Fruit fly (Drosophila melanogaster) whole organism, embryonic: ENCODE results near the gene CG14111.
A peak's percentile ranks its signal among the peaks of the same experiment; 100 is the strongest.

Experiments
- Abd-B ChIP-seq: fragments of 200-800 bp; sonication (Bioruptor generic); optimal IDR thresholded peaks from 2 replicates; lab custom pipeline; 2018; ENCODE audit warnings: missing biosample characterization, mild to moderate bottlenecking, missing genetic modification characterization, moderate library complexity
- Asciz ChIP-seq: fragments of 200-800 bp; sonication (Bioruptor generic); optimal IDR thresholded peaks from 2 replicates; lab custom pipeline; 2017; ENCODE audit warnings: missing biosample characterization, mild to moderate bottlenecking, missing genetic modification characterization, missing genetic modification reagents
- Atf-2 ChIP-seq: fragments of 200-800 bp; sonication (Bioruptor generic); optimal IDR thresholded peaks from 2 replicates; lab custom pipeline; 2016; ENCODE audit warnings: missing biosample characterization, missing genetic modification characterization
- BEAF-32 ChIP-seq: fragments of 200-800 bp; sonication (Bioruptor generic); optimal IDR thresholded peaks from 3 replicates; lab custom pipeline; 2017; ENCODE audit warnings: missing biosample characterization, missing genetic modification characterization, mild to moderate bottlenecking, moderate library complexity, missing genetic modification reagents
- Bdp1 ChIP-seq: fragments of 200-800 bp; sonication (Bioruptor generic); optimal IDR thresholded peaks from 3 replicates; lab custom pipeline; 2016; ENCODE audit warnings: missing biosample characterization, missing genetic modification characterization
- CG10147 ChIP-seq: fragments of 200-800 bp; sonication (Bioruptor generic); optimal IDR thresholded peaks from 2 replicates; lab custom pipeline; 2019; ENCODE audit warnings: missing biosample characterization, mild to moderate bottlenecking, missing genetic modification characterization, moderate library complexity
- CG10543 ChIP-seq: fragments of 200-800 bp; sonication (Bioruptor generic); optimal IDR thresholded peaks from 3 replicates; lab custom pipeline; 2017; ENCODE audit warnings: missing biosample characterization, mild to moderate bottlenecking, missing genetic modification characterization, moderate library complexity
- CG11247 ChIP-seq: fragments of 200-800 bp; sonication (Bioruptor generic); IDR thresholded peaks from 2 replicates; pipeline ENCODE4 v1.3.6; 2022; ENCODE audit warnings: missing biosample characterization, missing genetic modification characterization
- CG12155 ChIP-seq: fragments of 200-800 bp; sonication (Bioruptor generic); optimal IDR thresholded peaks from 3 replicates; lab custom pipeline; 2016; ENCODE audit warnings: missing biosample characterization, missing genetic modification characterization
- CG17359 ChIP-seq: fragments of 200-800 bp; sonication (Bioruptor generic); optimal IDR thresholded peaks from 3 replicates; lab custom pipeline; 2018; ENCODE audit warnings: missing biosample characterization, mild to moderate bottlenecking, missing genetic modification characterization, moderate library complexity
- CG17568 ChIP-seq: fragments of 200-800 bp; sonication (Bioruptor generic); optimal IDR thresholded peaks from 2 replicates; lab custom pipeline; 2018; ENCODE audit warnings: missing biosample characterization, mild to moderate bottlenecking, missing genetic modification characterization, moderate library complexity
- CG18011 ChIP-seq: fragments of 200-800 bp; sonication (Bioruptor generic); optimal IDR thresholded peaks from 2 replicates; lab custom pipeline; 2017; ENCODE audit warnings: missing biosample characterization, missing genetic modification characterization, mild to moderate bottlenecking, moderate library complexity, missing genotype
- CG18599 ChIP-seq: fragments of 200-800 bp; sonication (Bioruptor generic); optimal IDR thresholded peaks from 3 replicates; lab custom pipeline; 2017; ENCODE audit warnings: missing biosample characterization, missing genetic modification characterization, mild to moderate bottlenecking, moderate library complexity, missing genetic modification reagents
- CG3281 ChIP-seq: fragments of 200-800 bp; sonication (Bioruptor generic); optimal IDR thresholded peaks from 3 replicates; lab custom pipeline; 2017; ENCODE audit warnings: missing biosample characterization, mild to moderate bottlenecking, missing genetic modification characterization
- CG3847 ChIP-seq: fragments of 200-800 bp; sonication (Bioruptor generic); IDR thresholded peaks from 2 replicates; pipeline ENCODE4 v1.3.6; 2022; ENCODE audit warnings: missing biosample characterization, missing genetic modification characterization
- CG4282 ChIP-seq: fragments of 200-800 bp; sonication (Bioruptor generic); optimal IDR thresholded peaks from 2 replicates; lab custom pipeline; 2016; ENCODE audit warnings: missing biosample characterization, missing genetic modification characterization
- CG43689 ChIP-seq: fragments of 200-800 bp; sonication (Bioruptor generic); IDR thresholded peaks from 2 replicates; pipeline ENCODE4 v1.3.6; 2022; ENCODE audit warnings: missing biosample characterization, missing genetic modification characterization
- CG6272 ChIP-seq: fragments of 200-800 bp; sonication (Bioruptor generic); IDR thresholded peaks from 2 replicates; pipeline ENCODE4 v1.3.6; 2022; ENCODE audit warnings: missing biosample characterization, missing genetic modification characterization
- CG6683 ChIP-seq: fragments of 200-800 bp; sonication (Bioruptor generic); optimal IDR thresholded peaks from 2 replicates; lab custom pipeline; 2017; ENCODE audit warnings: missing biosample characterization, mild to moderate bottlenecking, missing genetic modification characterization, missing genetic modification reagents
- CG7987 ChIP-seq: fragments of 200-800 bp; sonication (Bioruptor generic); optimal IDR thresholded peaks from 2 replicates; lab custom pipeline; 2018; ENCODE audit warnings: missing biosample characterization, mild to moderate bottlenecking, missing genetic modification characterization, moderate library complexity
- CG9609 ChIP-seq: fragments of 200-800 bp; sonication (Bioruptor generic); optimal IDR thresholded peaks from 3 replicates; lab custom pipeline; 2016; ENCODE audit warnings: missing biosample characterization, missing genetic modification characterization
- D ChIP-seq, 2 experiments: fragments of 200-800 bp in 1 of 2; fragments of >200 bp in 1 of 2; sonication (Bioruptor generic) in 1 of 2; optimal IDR thresholded peaks; 2 replicates in 1 of 2; 3 replicates in 1 of 2; lab custom pipeline; 2017; ENCODE audit warnings: mild to moderate bottlenecking in 1 of 2, missing biosample characterization in 1 of 2, missing genetic modification characterization in 1 of 2, missing genetic modification reagents in 1 of 2
- D19B ChIP-seq: fragments of 200-800 bp; sonication (Bioruptor generic); optimal IDR thresholded peaks from 2 replicates; lab custom pipeline; 2017; ENCODE audit warnings: missing biosample characterization, mild to moderate bottlenecking, missing genetic modification characterization
- Dref ChIP-seq: fragments of 200-800 bp; sonication (Bioruptor generic); IDR thresholded peaks from 2 replicates; pipeline ENCODE4 v1.3.6; 2022; ENCODE audit warnings: missing biosample characterization, missing genetic modification characterization
- Fer2 ChIP-seq: fragments of 200-800 bp; sonication (Bioruptor generic); optimal IDR thresholded peaks from 2 replicates; lab custom pipeline; 2018; ENCODE audit warnings: missing biosample characterization, mild to moderate bottlenecking, missing genetic modification characterization, moderate library complexity
- H15 ChIP-seq: fragments of 200-800 bp; sonication (Bioruptor generic); IDR thresholded peaks from 3 replicates; pipeline ENCODE4 v1.3.6; 2022; ENCODE audit warnings: missing biosample characterization, missing genetic modification characterization
- HLH3B ChIP-seq: fragments of 200-800 bp; sonication (Bioruptor generic); IDR thresholded peaks from 2 replicates; pipeline ENCODE4 v1.3.6; 2022; ENCODE audit warnings: missing biosample characterization, missing genetic modification characterization
- HmgD ChIP-seq: fragments of 200-800 bp; sonication (Bioruptor generic); optimal IDR thresholded peaks from 3 replicates; lab custom pipeline; 2016; ENCODE audit warnings: missing biosample characterization, missing genetic modification characterization
- Lhr ChIP-seq: fragments of 200-800 bp; sonication (Bioruptor generic); optimal IDR thresholded peaks from 3 replicates; lab custom pipeline; 2017; ENCODE audit warnings: mild to moderate bottlenecking, missing biosample characterization, missing genetic modification reagents, missing genetic modification characterization
- Mad ChIP-seq: fragments of 200-800 bp; sonication (Bioruptor generic); optimal IDR thresholded peaks from 2 replicates; lab custom pipeline; 2016; ENCODE audit warnings: missing biosample characterization, missing genetic modification characterization
- Pdp1 ChIP-seq, 2 experiments: fragments of 200-800 bp; sonication (Bioruptor generic); optimal IDR thresholded peaks; 3 replicates each; lab custom pipeline; 2016; ENCODE audit warnings: missing biosample characterization in 2 of 2, missing genetic modification characterization in 2 of 2, mild to moderate bottlenecking in 1 of 2, moderate library complexity in 1 of 2
- Scr ChIP-seq: fragments of 200-800 bp; sonication (Bioruptor generic); IDR thresholded peaks from 2 replicates; pipeline ENCODE4 v1.3.6; 2022; ENCODE audit warnings: missing biosample characterization, missing genetic modification characterization; ENCODE audit not compliant: partially characterized antibody
- Six4 ChIP-seq: fragments of 200-800 bp; sonication (Bioruptor generic); optimal IDR thresholded peaks from 2 replicates; lab custom pipeline; 2016; ENCODE audit warnings: missing biosample characterization, missing genetic modification characterization
- Sry-δ ChIP-seq: fragments of 200-800 bp; sonication (Bioruptor generic); optimal IDR thresholded peaks from 2 replicates; lab custom pipeline; 2016; ENCODE audit warnings: missing biosample characterization, missing genetic modification characterization
- TFAM ChIP-seq: fragments of 200-800 bp; sonication (Bioruptor generic); optimal IDR thresholded peaks from 2 replicates; lab custom pipeline; 2017; ENCODE audit warnings: missing biosample characterization, missing genetic modification characterization, inconsistent platforms
- bigmax ChIP-seq: fragments of 200-800 bp; sonication (Bioruptor generic); optimal IDR thresholded peaks from 2 replicates; lab custom pipeline; 2018; ENCODE audit warnings: missing biosample characterization, mild to moderate bottlenecking, missing genetic modification characterization
- cad ChIP-seq: fragments of >200 bp; optimal IDR thresholded peaks from 2 replicates; lab custom pipeline; 2017; ENCODE audit warnings: missing biosample characterization, missing genetic modification characterization
- chn ChIP-seq: fragments of 200-800 bp; sonication (Bioruptor generic); optimal IDR thresholded peaks from 2 replicates; lab custom pipeline; 2016; ENCODE audit warnings: missing biosample characterization, missing genetic modification characterization
- dm ChIP-seq: fragments of 200-800 bp; sonication (Bioruptor generic); optimal IDR thresholded peaks from 3 replicates; lab custom pipeline; 2016; ENCODE audit warnings: missing biosample characterization, missing genetic modification characterization
- fd64A ChIP-seq: fragments of 200-800 bp; sonication (Bioruptor generic); optimal IDR thresholded peaks from 3 replicates; lab custom pipeline; 2018; ENCODE audit warnings: missing biosample characterization, mild to moderate bottlenecking, missing genetic modification characterization
- gce ChIP-seq: fragments of 200-800 bp; sonication (Bioruptor generic); IDR thresholded peaks from 3 replicates; pipeline ENCODE4 v1.3.6; 2022; ENCODE audit warnings: missing biosample characterization, missing genetic modification characterization
- nerfin-2 ChIP-seq: fragments of 200-800 bp; sonication (Bioruptor generic); IDR thresholded peaks from 2 replicates; pipeline ENCODE4 v1.3.6; 2022; ENCODE audit warnings: missing biosample characterization, missing genetic modification characterization; ENCODE audit not compliant: partially characterized antibody
- pho ChIP-seq: fragments of 200-800 bp; sonication (Bioruptor generic); optimal IDR thresholded peaks from 2 replicates; lab custom pipeline; 2016; ENCODE audit warnings: missing biosample characterization, missing genetic modification characterization
- ranshi ChIP-seq: fragments of 200-800 bp; sonication (Bioruptor generic); IDR thresholded peaks from 2 replicates; pipeline ENCODE4 v1.3.6; 2022; ENCODE audit warnings: missing biosample characterization, missing genetic modification characterization
- repo ChIP-seq: fragments of 200-800 bp; sonication (Bioruptor generic); optimal IDR thresholded peaks from 2 replicates; lab custom pipeline; 2016; ENCODE audit warnings: missing biosample characterization, missing genetic modification characterization
- shn ChIP-seq: fragments of 200-800 bp; sonication (Bioruptor generic); optimal IDR thresholded peaks from 3 replicates; lab custom pipeline; 2016; ENCODE audit warnings: missing biosample characterization, missing genetic modification characterization
- so ChIP-seq: fragments of 200-800 bp; sonication (Bioruptor generic); IDR thresholded peaks from 3 replicates; pipeline ENCODE4 v1.3.6; 2022; ENCODE audit warnings: missing biosample characterization, missing genetic modification characterization
- tll ChIP-seq, 2 experiments: fragments of 200-800 bp in 1 of 2; fragments of >200 bp in 1 of 2; sonication (Bioruptor generic) in 1 of 2; optimal IDR thresholded peaks; 2 replicates each; lab custom pipeline; 2017 to 2019; ENCODE audit warnings: missing biosample characterization in 2 of 2, missing genetic modification characterization in 2 of 2, mild to moderate bottlenecking in 1 of 2, moderate library complexity in 1 of 2
- tx ChIP-seq: fragments of 200-800 bp; sonication (Bioruptor generic); optimal IDR thresholded peaks from 2 replicates; lab custom pipeline; 2016; ENCODE audit warnings: missing biosample characterization, missing genetic modification characterization
- vnd ChIP-seq: fragments of 200-800 bp; sonication (Bioruptor generic); IDR thresholded peaks from 3 replicates; pipeline ENCODE4 v1.3.6; 2022; ENCODE audit warnings: missing biosample characterization, missing genetic modification characterization; ENCODE audit not compliant: partially characterized antibody
- vvl ChIP-seq: fragments of 200-800 bp; sonication (Bioruptor generic); IDR thresholded peaks from 2 replicates; pipeline ENCODE4 v1.3.6; 2022; ENCODE audit warnings: missing biosample characterization, missing genetic modification characterization

CG14111 gene

DNA sequence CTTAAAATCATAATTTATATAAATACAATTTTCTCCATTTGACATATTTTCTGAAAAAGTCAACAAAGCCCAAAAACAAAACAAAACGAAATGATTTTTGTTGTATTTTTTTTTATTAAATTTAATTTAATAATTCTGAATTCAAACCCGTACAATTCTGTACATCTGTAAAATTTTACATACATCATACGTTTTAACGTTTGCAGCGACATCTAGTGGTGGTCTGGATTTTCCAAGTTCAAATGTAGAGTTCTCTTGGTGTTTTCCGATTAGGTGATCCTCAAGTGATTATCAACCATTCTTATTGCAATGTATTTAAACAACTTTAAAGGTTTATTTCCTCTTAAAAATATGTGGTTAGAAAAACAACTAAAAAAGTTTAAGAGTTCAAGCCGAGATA, 33.2 kb downstream of the CG14111 start (continued):
- TF ChIP-seq vvl (GFP tag; lab: Robert Waterston, UW) = peak; percentile 37
- peak; percentile 13 for TF ChIP-seq chn
- no peak for TF ChIP-seq pho (GFP tag; lab: Kevin White, UChicago)
- no peak for TF ChIP-seq Scr (GFP tag; lab: Robert Waterston, UW)
- TF ChIP-seq cad (GFP tag; lab: Kevin White, UChicago) = no peak
- TF ChIP-seq Asciz (GFP tag; lab: Kevin White, UChicago) = no peak
- no peak for TF ChIP-seq CG3847 (GFP tag; lab: Robert Waterston, UW)
- TF ChIP-seq CG43689 = no peak
- TF ChIP-seq CG18599 (GFP tag; lab: Kevin White, UChicago) = no peak
- no peak for TF ChIP-seq repo (GFP tag; lab: Kevin White, UChicago)
- no peak for TF ChIP-seq shn (GFP tag; lab: Kevin White, UChicago)
- no peak for TF ChIP-seq bigmax
- no peak for TF ChIP-seq CG17568
- TF ChIP-seq D19B = no peak
- TF ChIP-seq H15 (GFP tag; lab: Robert Waterston, UW) = 0 out of 3 replicates have a peak, but pooled peaks have one; percentile 9
- TF ChIP-seq tll (GFP tag; optimal IDR thresholded peaks at IDR 0.05; lab: Kevin White, UChicago) = no peak
- peak; percentile 7 for TF ChIP-seq Sry-δ (GFP tag; lab: Kevin White, UChicago)
- no peak for TF ChIP-seq so
- TF ChIP-seq Mad = peak; percentile 14
- TF ChIP-seq gce (GFP tag; lab: Robert Waterston, UW) = no peak
- TF ChIP-seq CG12155 (GFP tag; lab: Kevin White, UChicago) = no peak
- TF ChIP-seq CG9609 (GFP tag; lab: Kevin White, UChicago) = no peak
- TF ChIP-seq CG6272 (GFP tag; lab: Robert Waterston, UW) = no peak
- TF ChIP-seq Bdp1 = no peak
- TF ChIP-seq CG17359 (tag; lab: Kevin White, UChicago) = peak; percentile 54
- no peak for TF ChIP-seq CG10543 (GFP tag; lab: Kevin White, UChicago)
- TF ChIP-seq CG6683 (GFP tag; lab: Kevin White, UChicago) = no peak
- no peak for TF ChIP-seq CG3281 (GFP tag; lab: Kevin White, UChicago)
- TF ChIP-seq vnd (GFP tag; lab: Robert Waterston, UW) = no peak
- TF ChIP-seq BEAF-32 = no peak
- TF ChIP-seq Fer2 (tag; lab: Kevin White, UChicago) = no peak
- peak; percentile 13; the same call in 1 of the 2 replicates for TF ChIP-seq HLH3B (GFP tag; lab: Robert Waterston, UW)
- TF ChIP-seq CG4282 (GFP tag; lab: Kevin White, UChicago) = no peak
- TF ChIP-seq tx = no peak
- no peak for TF ChIP-seq CG18011
- no peak for TF ChIP-seq dm (GFP tag; lab: Kevin White, UChicago)
- no peak for TF ChIP-seq Six4 (GFP tag; lab: Kevin White, UChicago)
- TF ChIP-seq Dref = no peak
- no peak for TF ChIP-seq D (optimal IDR thresholded peaks at IDR 0.05; lab: Kevin White, UChicago)
- no peak for TF ChIP-seq D (GFP tag; optimal IDR thresholded peaks at IDR 0.05; lab: Kevin White, UChicago)
- peak; percentile 33 to 47 for TF ChIP-seq Pdp1 (GFP tag; optimal IDR thresholded peaks at IDR 0.05; lab: Kevin White, UChicago)
- TF ChIP-seq TFAM (GFP tag; lab: Kevin White, UChicago) = no peak
- TF ChIP-seq HmgD (GFP tag; lab: Kevin White, UChicago) = no peak
- TF ChIP-seq nerfin-2 (GFP tag; lab: Robert Waterston, UW) = no peak
- TF ChIP-seq Abd-B (GFP tag; lab: Kevin White, UChicago) = no peak
- TF ChIP-seq CG7987 (GFP tag; lab: Kevin White, UChicago) = no peak
- TF ChIP-seq ranshi (GFP tag; lab: Robert Waterston, UW) = no peak
- no peak for TF ChIP-seq Atf-2 (GFP tag; lab: Kevin White, UChicago)
- TF ChIP-seq fd64A = no peak
- peak; percentile 63 for TF ChIP-seq Lhr (GFP tag; lab: Kevin White, UChicago)
- no peak for TF ChIP-seq CG10147 (GFP tag; lab: Kevin White, UChicago)
- TF ChIP-seq CG11247 (GFP tag; lab: Robert Waterston, UW) = peak; percentile 57
